Worm (Caenorhabditis elegans) whole organism, L4 larva: Measurements from ENCODE around the gene C25A11.2.

ENCODE experiments used
- D1046.2 ChIP-seq: fragments of 200-800 bp; sonication (Bioruptor generic); IDR thresholded peaks from 2 replicates; pipeline ENCODE4 v1.3.6; 2022; ENCODE audit warnings: missing genetic modification characterization, missing compliant biosample characterization
- F10B5.3 ChIP-seq: sonication (generic microtip); optimal IDR thresholded peaks from 2 replicates; lab custom pipeline; 2016; ENCODE audit warnings: mild to moderate bottlenecking, missing genetic modification characterization, missing compliant biosample characterization
- F26F4.8 ChIP-seq: fragments of 200-800 bp; sonication (Bioruptor generic); conservative IDR thresholded peaks from 2 replicates; pipeline ENCODE4 v1.3.6; 2022; ENCODE audit warnings: missing genetic modification characterization, missing compliant biosample characterization
- ama-1 ChIP-seq: fragments of 150-350 bp; optimal IDR thresholded peaks from 2 replicates; lab custom pipeline; 2014; ENCODE audit warnings: inconsistent platforms, mixed read lengths
- ctbp-1 ChIP-seq: fragments of 200-800 bp; sonication (Bioruptor generic); IDR thresholded peaks from 2 replicates; pipeline ENCODE4 v1.3.6; 2022; ENCODE audit warnings: missing genetic modification reagents, missing genetic modification characterization, missing compliant biosample characterization
- daf-16 ChIP-seq, 3 experiments: sonication (generic microtip); optimal IDR thresholded peaks; 2 replicates each; lab custom pipeline; 2016 to 2017; ENCODE audit warnings: missing genetic modification characterization in 3 of 3, missing genetic modification reagents in 3 of 3, mild to moderate bottlenecking in 2 of 3, missing compliant biosample characterization in 2 of 3, missing biosample characterization in 1 of 3, moderate library complexity in 1 of 3
- dmd-6 ChIP-seq: fragments of 200-800 bp; sonication (Bioruptor generic); IDR thresholded peaks from 2 replicates; pipeline ENCODE4 v1.3.6; 2022; ENCODE audit warnings: missing genetic modification reagents, missing genetic modification characterization, missing compliant biosample characterization
- dve-1 ChIP-seq: sonication (generic microtip); optimal IDR thresholded peaks from 2 replicates; lab custom pipeline; 2017; ENCODE audit warnings: antibody characterized with exemption, mild to moderate bottlenecking, missing genetic modification characterization, missing compliant biosample characterization; ENCODE audit not compliant: insufficient read depth
- egl-43 ChIP-seq: fragments of 200-800 bp; sonication (Bioruptor generic); IDR thresholded peaks from 2 replicates; pipeline ENCODE4 v1.3.6; 2022; ENCODE audit warnings: missing genetic modification reagents, missing genetic modification characterization, missing compliant biosample characterization
- gei-8 ChIP-seq: fragments of 200-800 bp; sonication (Bioruptor generic); optimal IDR thresholded peaks from 2 replicates; lab custom pipeline; 2018; ENCODE audit warnings: mild to moderate bottlenecking, missing genetic modification characterization, missing compliant biosample characterization
- hif-1 ChIP-seq, 2 experiments: sonication (generic microtip); optimal IDR thresholded peaks; 2 replicates each; lab custom pipeline; 2016 to 2017; ENCODE audit warnings: missing compliant biosample characterization in 2 of 2, missing genetic modification characterization in 2 of 2, missing genetic modification reagents in 2 of 2, missing genotype in 2 of 2, mild to moderate bottlenecking in 1 of 2
- hlh-30 ChIP-seq: sonication (generic microtip); optimal IDR thresholded peaks from 2 replicates; lab custom pipeline; 2017; ENCODE audit warnings: antibody characterized with exemption, mild to moderate bottlenecking, missing genetic modification characterization, missing compliant biosample characterization; ENCODE audit not compliant: insufficient read depth
- jun-1 ChIP-seq: fragments of 150-350 bp; optimal IDR thresholded peaks from 2 replicates; lab custom pipeline; 2014; ENCODE audit warnings: missing biosample characterization, missing genetic modification reagents, missing genetic modification characterization
- lim-7 ChIP-seq: fragments of 200-800 bp; sonication (Bioruptor generic); IDR thresholded peaks from 2 replicates; pipeline ENCODE4 v1.3.6; 2022; ENCODE audit warnings: missing genetic modification characterization, missing compliant biosample characterization
- lin-1 ChIP-seq: fragments of 200-800 bp; sonication (Bioruptor generic); IDR thresholded peaks from 2 replicates; pipeline ENCODE4 v1.3.6; 2022; ENCODE audit warnings: missing genetic modification reagents, missing genetic modification characterization, missing compliant biosample characterization
- lin-29 ChIP-seq: fragments of 200-800 bp; sonication (Bioruptor generic); IDR thresholded peaks from 2 replicates; pipeline ENCODE4 v1.3.6; 2022; ENCODE audit warnings: missing genetic modification reagents, missing genetic modification characterization, missing compliant biosample characterization
- lsy-2 ChIP-seq, 2 experiments: fragments of 150-350 bp in 1 of 2; sonication (generic microtip) in 1 of 2; optimal IDR thresholded peaks; 2 replicates each; lab custom pipeline; 2014 to 2017; ENCODE audit warnings: missing biosample characterization in 2 of 2, missing genetic modification characterization in 2 of 2
- madf-5 ChIP-seq, 2 experiments: fragments of 200-800 bp; sonication (Bioruptor generic); IDR thresholded peaks; 2 replicates each; pipeline ENCODE4 v1.3.6; 2022; ENCODE audit warnings: missing compliant biosample characterization in 2 of 2, missing genetic modification characterization in 2 of 2
- madf-9 ChIP-seq: fragments of 200-800 bp; sonication (Bioruptor generic); conservative IDR thresholded peaks from 2 replicates; pipeline ENCODE4 v1.3.6; 2022; ENCODE audit warnings: missing genetic modification reagents, missing genetic modification characterization, missing compliant biosample characterization
- mdl-1 ChIP-seq, 2 experiments: fragments of 150-350 bp in 1 of 2; sonication (generic microtip) in 1 of 2; optimal IDR thresholded peaks; 2 replicates each; lab custom pipeline; 2014 to 2017; ENCODE audit warnings: missing biosample characterization in 2 of 2, missing genetic modification characterization in 2 of 2
- mep-1 ChIP-seq: fragments of 150-350 bp; sonication (generic microtip); optimal IDR thresholded peaks from 3 replicates; lab custom pipeline; 2014; ENCODE audit warnings: missing biosample characterization, missing genetic modification characterization
- mes-2 ChIP-seq: sonication (generic microtip); optimal IDR thresholded peaks from 2 replicates; lab custom pipeline; 2016; ENCODE audit warnings: missing genotype, mild to moderate bottlenecking, missing genetic modification characterization, missing compliant biosample characterization; ENCODE audit not compliant: poor library complexity, severe bottlenecking
- nhr-11 ChIP-seq: fragments of 150-350 bp; optimal IDR thresholded peaks from 2 replicates; lab custom pipeline; 2014; ENCODE audit warnings: missing biosample characterization, missing genetic modification characterization
- nhr-48 ChIP-seq: sonication (generic microtip); optimal IDR thresholded peaks from 2 replicates; lab custom pipeline; 2016; ENCODE audit warnings: mild to moderate bottlenecking, missing genetic modification characterization, missing compliant biosample characterization
- nhr-77 ChIP-seq: fragments of 150-350 bp; optimal IDR thresholded peaks from 2 replicates; lab custom pipeline; 2014; ENCODE audit warnings: missing biosample characterization, missing genetic modification characterization
- pha-4 ChIP-seq, 2 experiments: fragments of 150-350 bp in 1 of 2; fragments of 200-800 bp in 1 of 2; sonication (Bioruptor generic) in 1 of 2; IDR thresholded peaks in 1 of 2; optimal IDR thresholded peaks in 1 of 2; 2 replicates each; pipeline versions ENCODE4 v1.3.6 to Lab custom; 2014 to 2022; ENCODE audit warnings: missing genetic modification characterization in 2 of 2, missing genetic modification reagents in 2 of 2, missing biosample characterization in 1 of 2, missing compliant biosample characterization in 1 of 2
- pqm-1 ChIP-seq: sonication (generic microtip); optimal IDR thresholded peaks from 2 replicates; lab custom pipeline; 2017; ENCODE audit warnings: missing biosample characterization, missing genetic modification characterization
- rbr-2 ChIP-seq: sonication (generic microtip); optimal IDR thresholded peaks from 2 replicates; lab custom pipeline; 2016; ENCODE audit warnings: missing genotype, missing genetic modification characterization, missing compliant biosample characterization
- saeg-2 ChIP-seq: fragments of 200-800 bp; sonication (Bioruptor generic); IDR thresholded peaks from 2 replicates; pipeline ENCODE4 v1.3.6; 2022; ENCODE audit warnings: missing genetic modification reagents, missing genetic modification characterization, missing compliant biosample characterization
- set-16 ChIP-seq: fragments of 200-800 bp; sonication (Bioruptor generic); IDR thresholded peaks from 2 replicates; pipeline ENCODE4 v1.3.6; 2022; ENCODE audit warnings: missing genetic modification reagents, missing genetic modification characterization, missing compliant biosample characterization
- skn-1 ChIP-seq: fragments of 150-350 bp; optimal IDR thresholded peaks from 2 replicates; lab custom pipeline; 2014; ENCODE audit warnings: missing biosample characterization, missing genetic modification characterization
- snpc-1.2 ChIP-seq: fragments of 200-800 bp; sonication (Bioruptor generic); IDR thresholded peaks from 2 replicates; pipeline ENCODE4 v1.3.6; 2022; ENCODE audit warnings: missing genetic modification reagents, missing genetic modification characterization, missing compliant biosample characterization
- spr-1 ChIP-seq: sonication (generic microtip); optimal IDR thresholded peaks from 2 replicates; lab custom pipeline; 2016; ENCODE audit warnings: mild to moderate bottlenecking, missing genetic modification characterization, missing compliant biosample characterization
- tra-1 ChIP-seq: fragments of 200-800 bp; sonication (Bioruptor generic); IDR thresholded peaks from 2 replicates; pipeline ENCODE4 v1.3.6; 2022; ENCODE audit warnings: missing genetic modification reagents, missing genetic modification characterization, missing compliant biosample characterization
- unc-62 ChIP-seq, 3 experiments: fragments of 150-350 bp in 1 of 3; sonication (generic microtip); optimal IDR thresholded peaks in 2 of 3; peaks in 1 of 3; 1 replicate in 1 of 3; 2 replicates in 2 of 3; lab custom pipeline; 2014 to 2017; ENCODE audit warnings: missing biosample characterization in 3 of 3, missing genetic modification characterization in 3 of 3, missing genetic modification reagents in 3 of 3, missing genotype in 1 of 3
- vab-7 ChIP-seq: fragments of 200-800 bp; sonication (Bioruptor generic); IDR thresholded peaks from 2 replicates; pipeline ENCODE4 v1.3.6; 2022; ENCODE audit warnings: missing genetic modification reagents, missing genetic modification characterization, missing compliant biosample characterization
- zfp-2 ChIP-seq: sonication (generic microtip); optimal IDR thresholded peaks from 2 replicates; lab custom pipeline; 2016; ENCODE audit warnings: mild to moderate bottlenecking, missing genetic modification characterization, missing compliant biosample characterization
- zip-2 ChIP-seq: fragments of 150-350 bp; optimal IDR thresholded peaks from 2 replicates; lab custom pipeline; 2014; ENCODE audit warnings: missing biosample characterization, missing genetic modification characterization

C25A11.2 gene

ce11 chrX:9103584-9103983 lies 10.3 kb upstream of the C25A11.2 start:
- TF ChIP-seq unc-62 (GFP tag; optimal IDR thresholded peaks at IDR 0.05 in 1 of 2; lab: Kevin White, UChicago): peak in 1 of 2 experiments; percentile 54
- TF ChIP-seq unc-62 (tag; optimal IDR thresholded peaks at IDR 0.05; lab: Kevin White, UChicago): no peak
- TF ChIP-seq ama-1: no peak
- TF ChIP-seq daf-16 (GFP tag; optimal IDR thresholded peaks at IDR 0.05; lab: Kevin White, UChicago): no peak
- peak; percentile 77 for TF ChIP-seq daf-16 (tag; optimal IDR thresholded peaks at IDR 0.05; lab: Kevin White, UChicago)
- TF ChIP-seq hlh-30 (tag; lab: Kevin White, UChicago): peak; percentile 69

- no peak for TF ChIP-seq pha-4 (GFP tag; IDR thresholded peaks at IDR 0.05; lab: Robert Waterston, UW)
- peak; percentile 18 for TF ChIP-seq pha-4 (tag; optimal IDR thresholded peaks at IDR 0.05; lab: Kevin White, UChicago)
- TF ChIP-seq ctbp-1: no peak
- peak; percentile 32 for TF ChIP-seq hlh-30 (tag; lab: Kevin White, UChicago)
- TF ChIP-seq daf-16 (GFP tag; optimal IDR thresholded peaks at IDR 0.05; lab: Kevin White, UChicago): no peak
- peak; percentile 19 for TF ChIP-seq daf-16 (tag; optimal IDR thresholded peaks at IDR 0.05; lab: Kevin White, UChicago)
- no peak for TF ChIP-seq hif-1 (tag; optimal IDR thresholded peaks at IDR 0.05; lab: Kevin White, UChicago)
- no peak for TF ChIP-seq dmd-6 (GFP tag; lab: Robert Waterston, UW)
- peak; percentile 7 for TF ChIP-seq dve-1
- TF ChIP-seq snpc-1.2: no peak
- no peak for TF ChIP-seq nhr-11
- TF ChIP-seq lim-7 (GFP tag; lab: Robert Waterston, UW): no peak
- TF ChIP-seq jun-1 (tag; lab: Kevin White, UChicago): no peak
- TF ChIP-seq saeg-2 (GFP tag; lab: Robert Waterston, UW): no peak
These were observed 9.5 kb upstream of the C25A11.2 start for ce11 chrX:9104399-9104798.

- no peak for TF ChIP-seq madf-9 (GFP tag; lab: Robert Waterston, UW)
- no peak for TF ChIP-seq lin-1
- TF ChIP-seq dve-1: peak; percentile 30
- no peak for TF ChIP-seq vab-7 (GFP tag; lab: Robert Waterston, UW)
- TF ChIP-seq pqm-1 (tag; lab: Kevin White, UChicago): peak; percentile 32
- no peak for TF ChIP-seq zip-2 (tag; lab: Kevin White, UChicago)
- TF ChIP-seq daf-16 (GFP tag; optimal IDR thresholded peaks at IDR 0.05; lab: Kevin White, UChicago): no peak
- peak; percentile 95 for TF ChIP-seq daf-16 (tag; optimal IDR thresholded peaks at IDR 0.05; lab: Kevin White, UChicago)
- no peak for TF ChIP-seq mep-1 (tag; lab: Kevin White, UChicago)
These were observed 8.8 kb upstream of the C25A11.2 start for ce11 chrX:9105075-9105474.

- TF ChIP-seq D1046.2 (GFP tag; lab: Robert Waterston, UW): no peak
- no peak for TF ChIP-seq tra-1 (GFP tag; lab: Robert Waterston, UW)
- TF ChIP-seq F10B5.3 (tag; lab: Kevin White, UChicago): no peak
- peak; percentile 63; the same call in 1 of the 2 replicates for TF ChIP-seq set-16 (GFP tag; lab: Robert Waterston, UW)
- TF ChIP-seq lin-29 (GFP tag; lab: Robert Waterston, UW): no peak
- no peak for TF ChIP-seq mdl-1 (tag; optimal IDR thresholded peaks at IDR 0.05; lab: Kevin White, UChicago)
- TF ChIP-seq, all 104 proteins: peak for 1
These were observed 8.0 kb upstream of the C25A11.2 start for ce11 chrX:9105888-9106287.

- peak in 1 of 2 experiments; percentile 98 for TF ChIP-seq unc-62 (GFP tag; optimal IDR thresholded peaks at IDR 0.05 in 1 of 2; lab: Kevin White, UChicago)
- TF ChIP-seq unc-62 (tag; optimal IDR thresholded peaks at IDR 0.05; lab: Kevin White, UChicago): no peak
- TF ChIP-seq zfp-2 (tag; lab: Kevin White, UChicago): no peak
- TF ChIP-seq madf-5 (GFP tag; IDR thresholded peaks at IDR 0.05; lab: Robert Waterston, UW): no peak
- TF ChIP-seq, all 104 proteins: peak for 1
These were observed 6.0 kb upstream of the C25A11.2 start for ce11 chrX:9107866-9108265.

- TF ChIP-seq gei-8 (no peak), nhr-11 (no peak), rbr-2 (tag; lab: Kevin White, UChicago) (no peak), spr-1 (no peak), madf-5 (GFP tag; IDR thresholded peaks at IDR 0.05; lab: Robert Waterston, UW) (no peak), nhr-77 (no peak), nhr-48 (tag; lab: Kevin White, UChicago) (no peak), lin-1 (no peak), skn-1 (tag; lab: Kevin White, UChicago) (no peak), egl-43 (GFP tag; lab: Robert Waterston, UW) (no peak), mes-2 (no peak), pha-4 (GFP tag; IDR thresholded peaks at IDR 0.05; lab: Robert Waterston, UW) (no peak), pha-4 (tag; optimal IDR thresholded peaks at IDR 0.05; lab: Kevin White, UChicago) (no peak), daf-16 (GFP tag; optimal IDR thresholded peaks at IDR 0.05; lab: Kevin White, UChicago) (no peak), daf-16 (tag; optimal IDR thresholded peaks at IDR 0.05; lab: Kevin White, UChicago) (no peak), zfp-2 (tag; lab: Kevin White, UChicago) (no peak), F26F4.8 (GFP tag; lab: Robert Waterston, UW) (no peak), lsy-2 (tag; optimal IDR thresholded peaks at IDR 0.05; lab: Kevin White, UChicago) (no peak)
These were observed 2.3 kb upstream of the C25A11.2 start for ce11 chrX:9111585-9111984.
